Fruit fly (Drosophila melanogaster) whole organism, embryonic: Measurements from ENCODE around the gene rempA.
A peak's percentile ranks its signal among the peaks of the same experiment; 100 is the strongest.

ENCODE experiments used
- Abd-B ChIP-seq: fragments of 200-800 bp; sonication (Bioruptor generic); optimal IDR thresholded peaks from 2 replicates; lab custom pipeline; 2018; ENCODE audit warnings: missing biosample characterization, mild to moderate bottlenecking, missing genetic modification characterization, moderate library complexity
- CG10462 ChIP-seq: fragments of 200-800 bp; sonication (Bioruptor generic); optimal IDR thresholded peaks from 2 replicates; lab custom pipeline; 2016; ENCODE audit warnings: missing biosample characterization, missing genetic modification characterization
- CG10543 ChIP-seq: fragments of 200-800 bp; sonication (Bioruptor generic); optimal IDR thresholded peaks from 3 replicates; lab custom pipeline; 2017; ENCODE audit warnings: missing biosample characterization, mild to moderate bottlenecking, missing genetic modification characterization, moderate library complexity
- CG11695 ChIP-seq: fragments of 200-800 bp; sonication (Bioruptor generic); IDR thresholded peaks from 3 replicates; pipeline ENCODE4 v1.3.6; 2022; ENCODE audit warnings: missing biosample characterization, missing genetic modification characterization
- CG12299 ChIP-seq: fragments of 200-800 bp; sonication (Bioruptor generic); optimal IDR thresholded peaks from 2 replicates; lab custom pipeline; 2018; ENCODE audit warnings: missing biosample characterization, mild to moderate bottlenecking, missing genetic modification characterization
- CG12942 ChIP-seq: fragments of 200-800 bp; sonication (Bioruptor generic); optimal IDR thresholded peaks from 3 replicates; lab custom pipeline; 2016; ENCODE audit warnings: missing biosample characterization, missing genetic modification characterization
- CG16815 ChIP-seq: fragments of 200-800 bp; sonication (Bioruptor generic); optimal IDR thresholded peaks from 3 replicates; lab custom pipeline; 2017; ENCODE audit warnings: missing biosample characterization, mild to moderate bottlenecking, missing genetic modification characterization
- CG16863 ChIP-seq: fragments of 200-800 bp; sonication (Bioruptor generic); optimal IDR thresholded peaks from 3 replicates; lab custom pipeline; 2016; ENCODE audit warnings: missing biosample characterization, missing genetic modification characterization
- CG17328 ChIP-seq: fragments of 200-800 bp; sonication (Bioruptor generic); IDR thresholded peaks from 2 replicates; pipeline ENCODE4 v1.3.6; 2022; ENCODE audit warnings: missing biosample characterization, missing genetic modification characterization
- CG4328 ChIP-seq: fragments of 200-800 bp; sonication (Bioruptor generic); optimal IDR thresholded peaks from 3 replicates; lab custom pipeline; 2017; ENCODE audit warnings: missing biosample characterization, missing genetic modification reagents, missing genetic modification characterization
- CG4617 ChIP-seq: fragments of 200-800 bp; sonication (Bioruptor generic); optimal IDR thresholded peaks from 3 replicates; lab custom pipeline; 2016; ENCODE audit warnings: missing biosample characterization, missing genetic modification characterization, borderline replicate concordance
- CG4820 ChIP-seq: fragments of 200-800 bp; sonication (Bioruptor generic); optimal IDR thresholded peaks from 3 replicates; lab custom pipeline; 2016; ENCODE audit warnings: missing biosample characterization, missing genetic modification characterization
- CG7556 ChIP-seq: fragments of 200-800 bp; sonication (Bioruptor generic); optimal IDR thresholded peaks from 2 replicates; lab custom pipeline; 2017; ENCODE audit warnings: missing biosample characterization, mild to moderate bottlenecking, missing genetic modification characterization
- CG7963 ChIP-seq: fragments of 200-800 bp; sonication (Bioruptor generic); IDR thresholded peaks from 3 replicates; pipeline ENCODE4 v1.3.6; 2022; ENCODE audit warnings: missing biosample characterization, missing genetic modification characterization; ENCODE audit not compliant: partially characterized antibody
- CG8944 ChIP-seq: fragments of 200-800 bp; sonication (Bioruptor generic); optimal IDR thresholded peaks from 3 replicates; lab custom pipeline; 2016; ENCODE audit warnings: missing biosample characterization, missing genetic modification characterization
- Dad ChIP-seq: fragments of 200-800 bp; sonication (Bioruptor generic); optimal IDR thresholded peaks from 3 replicates; lab custom pipeline; 2016; ENCODE audit warnings: missing biosample characterization, missing genetic modification characterization
- Doc2 ChIP-seq: fragments of 200-800 bp; sonication (Bioruptor generic); IDR thresholded peaks from 2 replicates; pipeline ENCODE4 v1.3.6; 2022; ENCODE audit warnings: missing biosample characterization, missing genetic modification characterization
- Dref ChIP-seq: fragments of 200-800 bp; sonication (Bioruptor generic); IDR thresholded peaks from 2 replicates; pipeline ENCODE4 v1.3.6; 2022; ENCODE audit warnings: missing biosample characterization, missing genetic modification characterization
- Drgx ChIP-seq: fragments of 200-800 bp; sonication (Bioruptor generic); IDR thresholded peaks from 2 replicates; pipeline ENCODE4 v1.3.6; 2022; ENCODE audit warnings: missing biosample characterization, missing genetic modification characterization
- ERR ChIP-seq: fragments of 200-800 bp; sonication (Bioruptor generic); optimal IDR thresholded peaks from 2 replicates; lab custom pipeline; 2016; ENCODE audit warnings: missing biosample characterization, missing genetic modification characterization
- Eip74EF ChIP-seq, 2 experiments: fragments of 200-800 bp in 1 of 2; fragments of >200 bp in 1 of 2; sonication (Bioruptor generic) in 1 of 2; optimal IDR thresholded peaks; 2 replicates each; lab custom pipeline; 2017 to 2019; ENCODE audit warnings: missing biosample characterization in 2 of 2, missing genetic modification characterization in 2 of 2, mild to moderate bottlenecking in 1 of 2, moderate library complexity in 1 of 2
- HLH4C ChIP-seq: fragments of 200-800 bp; sonication (Bioruptor generic); IDR thresholded peaks from 3 replicates; pipeline ENCODE4 v1.3.6; 2022; ENCODE audit warnings: missing biosample characterization, missing genetic modification characterization; ENCODE audit not compliant: partially characterized antibody
- HmgZ ChIP-seq: fragments of 200-800 bp; sonication (Bioruptor generic); optimal IDR thresholded peaks from 2 replicates; lab custom pipeline; 2018; ENCODE audit warnings: missing biosample characterization, mild to moderate bottlenecking, missing genetic modification characterization
- Hr51 ChIP-seq, 2 experiments: fragments of 200-800 bp; sonication (Bioruptor generic); optimal IDR thresholded peaks; 2 replicates in 1 of 2; 3 replicates in 1 of 2; lab custom pipeline; 2016 to 2018; ENCODE audit warnings: missing biosample characterization in 2 of 2, missing genetic modification characterization in 2 of 2, mild to moderate bottlenecking in 1 of 2, moderate library complexity in 1 of 2
- MBD-R2 ChIP-seq: fragments of 200-800 bp; sonication (Bioruptor generic); IDR thresholded peaks from 2 replicates; pipeline ENCODE4 v1.3.6; 2022; ENCODE audit warnings: missing biosample characterization, missing genetic modification characterization
- Pdp1 ChIP-seq, 2 experiments: fragments of 200-800 bp; sonication (Bioruptor generic); optimal IDR thresholded peaks; 3 replicates each; lab custom pipeline; 2016; ENCODE audit warnings: missing biosample characterization in 2 of 2, missing genetic modification characterization in 2 of 2, mild to moderate bottlenecking in 1 of 2, moderate library complexity in 1 of 2
- Usf ChIP-seq: fragments of 200-800 bp; sonication (Bioruptor generic); optimal IDR thresholded peaks from 2 replicates; lab custom pipeline; 2017; ENCODE audit warnings: missing genotype, missing biosample characterization, missing genetic modification characterization
- abd-A ChIP-seq: fragments of 200-800 bp; sonication (Bioruptor generic); optimal IDR thresholded peaks from 3 replicates; lab custom pipeline; 2019; ENCODE audit warnings: missing biosample characterization, mild to moderate bottlenecking, missing genetic modification characterization, moderate library complexity
- ara ChIP-seq: fragments of 200-800 bp; sonication (Bioruptor generic); IDR thresholded peaks from 2 replicates; pipeline ENCODE4 v1.3.6; 2022; ENCODE audit warnings: missing biosample characterization, missing genetic modification characterization
- bigmax ChIP-seq: fragments of 200-800 bp; sonication (Bioruptor generic); optimal IDR thresholded peaks from 2 replicates; lab custom pipeline; 2018; ENCODE audit warnings: missing biosample characterization, mild to moderate bottlenecking, missing genetic modification characterization
- br ChIP-seq: fragments of >200 bp; optimal IDR thresholded peaks from 2 replicates; lab custom pipeline; 2017
- cg ChIP-seq: fragments of 200-800 bp; sonication (Bioruptor generic); optimal IDR thresholded peaks from 3 replicates; lab custom pipeline; 2019; ENCODE audit warnings: missing biosample characterization, mild to moderate bottlenecking, missing genetic modification characterization, moderate library complexity
- chinmo ChIP-seq: fragments of 200-800 bp; sonication (Bioruptor generic); IDR thresholded peaks from 4 replicates; pipeline ENCODE4 v1.3.6; 2022; ENCODE audit warnings: missing biosample characterization, missing genetic modification characterization; ENCODE audit not compliant: partially characterized antibody
- crc ChIP-seq: fragments of 200-800 bp; sonication (Bioruptor generic); optimal IDR thresholded peaks from 2 replicates; lab custom pipeline; 2016; ENCODE audit warnings: missing biosample characterization, missing genetic modification characterization
- cwo ChIP-seq: fragments of 200-800 bp; sonication (Bioruptor generic); optimal IDR thresholded peaks from 3 replicates; lab custom pipeline; 2017; ENCODE audit warnings: missing biosample characterization, missing genetic modification characterization, mild to moderate bottlenecking, moderate library complexity, missing genetic modification reagents
- dimm ChIP-seq: fragments of 200-800 bp; sonication (Bioruptor generic); IDR thresholded peaks from 2 replicates; pipeline ENCODE4 v1.3.6; 2022; ENCODE audit warnings: missing biosample characterization, missing genetic modification characterization
- emc ChIP-seq: fragments of 200-800 bp; sonication (Bioruptor generic); optimal IDR thresholded peaks from 2 replicates; lab custom pipeline; 2016; ENCODE audit warnings: missing biosample characterization, missing genetic modification characterization
- ems ChIP-seq: fragments of 200-800 bp; sonication (Bioruptor generic); optimal IDR thresholded peaks from 3 replicates; lab custom pipeline; 2016; ENCODE audit warnings: missing biosample characterization, missing genetic modification characterization
- gsb-n ChIP-seq: fragments of 200-800 bp; sonication (Bioruptor generic); optimal IDR thresholded peaks from 3 replicates; lab custom pipeline; 2018; ENCODE audit warnings: missing biosample characterization, mild to moderate bottlenecking, missing genetic modification characterization
- jing ChIP-seq: fragments of 200-800 bp; sonication (Bioruptor generic); optimal IDR thresholded peaks from 2 replicates; lab custom pipeline; 2018; ENCODE audit warnings: missing biosample characterization, mild to moderate bottlenecking, missing genetic modification characterization
- nau ChIP-seq: fragments of 200-800 bp; sonication (Bioruptor generic); optimal IDR thresholded peaks from 3 replicates; lab custom pipeline; 2017; ENCODE audit warnings: missing biosample characterization, mild to moderate bottlenecking, missing genetic modification characterization, missing genetic modification reagents
- rib ChIP-seq: fragments of 200-800 bp; sonication (Bioruptor generic); IDR thresholded peaks from 2 replicates; pipeline ENCODE4 v1.3.6; 2022; ENCODE audit warnings: missing biosample characterization, missing genetic modification characterization
- sima ChIP-seq: fragments of 200-800 bp; sonication (Bioruptor generic); optimal IDR thresholded peaks from 2 replicates; lab custom pipeline; 2016; ENCODE audit warnings: missing biosample characterization, missing genetic modification characterization
- sisA ChIP-seq: fragments of 200-800 bp; sonication (Bioruptor generic); IDR thresholded peaks from 2 replicates; pipeline ENCODE4 v1.3.6; 2022; ENCODE audit warnings: missing biosample characterization, missing genetic modification characterization
- sr ChIP-seq: fragments of 200-800 bp; sonication (Bioruptor generic); IDR thresholded peaks from 3 replicates; pipeline ENCODE4 v1.3.6; 2022; ENCODE audit warnings: missing biosample characterization, missing genetic modification characterization
- tio ChIP-seq: fragments of 200-800 bp; sonication (Bioruptor generic); optimal IDR thresholded peaks from 2 replicates; lab custom pipeline; 2017; ENCODE audit warnings: missing biosample characterization, missing genetic modification characterization, inconsistent platforms
- trem ChIP-seq: fragments of 200-800 bp; optimal IDR thresholded peaks from 3 replicates; lab custom pipeline; 2019; ENCODE audit warnings: missing biosample characterization, mild to moderate bottlenecking, missing genetic modification characterization, moderate library complexity
- unpg ChIP-seq: fragments of 200-800 bp; sonication (Bioruptor generic); optimal IDR thresholded peaks from 3 replicates; lab custom pipeline; 2018; ENCODE audit warnings: missing biosample characterization, mild to moderate bottlenecking, missing genetic modification characterization, moderate library complexity
- zen2 ChIP-seq: fragments of 200-800 bp; sonication (Bioruptor generic); IDR thresholded peaks from 3 replicates; pipeline ENCODE4 v1.3.6; 2022; ENCODE audit warnings: missing biosample characterization, missing genetic modification characterization; ENCODE audit not compliant: partially characterized antibody
- zfh2 ChIP-seq: fragments of 200-800 bp; sonication (Bioruptor generic); optimal IDR thresholded peaks from 2 replicates; lab custom pipeline; 2016; ENCODE audit warnings: missing biosample characterization, missing genetic modification characterization

rempA gene

DNA sequence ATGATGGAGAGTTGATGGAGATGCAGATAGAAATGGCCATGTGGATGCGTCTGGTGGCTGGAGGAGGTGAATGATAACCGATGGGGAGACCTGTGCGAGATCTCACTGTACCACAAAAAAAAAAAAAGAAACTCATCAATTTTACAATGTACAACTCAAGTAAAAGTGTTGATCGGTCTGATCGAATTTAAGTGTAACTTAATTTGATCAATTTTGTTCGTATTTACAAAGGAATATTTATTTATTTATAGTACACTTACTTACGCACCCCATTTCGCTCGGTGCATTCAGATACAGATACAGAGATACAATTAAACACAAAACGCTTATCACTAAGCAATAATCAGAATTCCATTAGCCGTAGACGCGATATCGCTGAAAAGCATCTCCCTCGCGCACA, 37.4 kb downstream of the rempA start (continued):
- TF ChIP-seq Pdp1 (GFP tag; optimal IDR thresholded peaks at IDR 0.05; lab: Kevin White, UChicago), result peak in 1 of 2 experiments; percentile 21
- peak; percentile 60 for TF ChIP-seq CG4820 (GFP tag; lab: Kevin White, UChicago)
- peak; percentile 32 for TF ChIP-seq crc (GFP tag; lab: Kevin White, UChicago)
- peak; percentile 61 for TF ChIP-seq CG17328 (GFP tag; lab: Robert Waterston, UW)
- TF ChIP-seq CG4617, result no peak
- TF ChIP-seq chinmo (GFP tag; lab: Robert Waterston, UW), result no peak
- TF ChIP-seq Usf, result peak; percentile 30
- no peak for TF ChIP-seq CG12942 (GFP tag; lab: Kevin White, UChicago)
- no peak for TF ChIP-seq CG4328
- no peak for TF ChIP-seq abd-A
- TF ChIP-seq dimm (GFP tag; lab: Robert Waterston, UW), result no peak
- TF ChIP-seq Abd-B, result peak; percentile 4
- no peak for TF ChIP-seq bigmax (GFP tag; lab: Kevin White, UChicago)
- peak; percentile 66 for TF ChIP-seq unpg
- TF ChIP-seq tio, result peak; percentile 35
- TF ChIP-seq sr (GFP tag; lab: Robert Waterston, UW), result 0 out of 3 replicates have a peak, but pooled peaks have one; percentile 8
- peak; percentile 29 for TF ChIP-seq jing (GFP tag; lab: Kevin White, UChicago)
- no peak for TF ChIP-seq rib (GFP tag; lab: Robert Waterston, UW)
- TF ChIP-seq CG10543 (GFP tag; lab: Kevin White, UChicago), result no peak
- TF ChIP-seq Eip74EF (GFP tag; optimal IDR thresholded peaks at IDR 0.05; lab: Kevin White, UChicago), result no peak
- TF ChIP-seq CG16863 (GFP tag; lab: Kevin White, UChicago), result peak; percentile 51
- TF ChIP-seq CG12299, result no peak
- no peak for TF ChIP-seq sima (GFP tag; lab: Kevin White, UChicago)
- TF ChIP-seq Drgx (GFP tag; lab: Robert Waterston, UW), result peak; percentile 34; the same call in 1 of the 2 replicates
- TF ChIP-seq ems (GFP tag; lab: Kevin White, UChicago), result peak; percentile 39
- peak; percentile 58 for TF ChIP-seq gsb-n
- TF ChIP-seq MBD-R2 (GFP tag; lab: Robert Waterston, UW), result no peak
- no peak for TF ChIP-seq zen2 (GFP tag; lab: Robert Waterston, UW)
- TF ChIP-seq emc (GFP tag; lab: Kevin White, UChicago), result no peak
- TF ChIP-seq Doc2 (GFP tag; lab: Robert Waterston, UW), result no peak
- no peak for TF ChIP-seq HmgZ (tag; lab: Kevin White, UChicago)
- peak; percentile 29 for TF ChIP-seq CG16815 (GFP tag; lab: Kevin White, UChicago)
- no peak for TF ChIP-seq ERR (GFP tag; lab: Kevin White, UChicago)
- no peak for TF ChIP-seq cwo
- peak; percentile 51; the same call in 1 of the 3 replicates for TF ChIP-seq CG11695
- TF ChIP-seq Dref, result no peak
- peak; percentile 5 for TF ChIP-seq CG10462 (GFP tag; lab: Kevin White, UChicago)
- TF ChIP-seq CG7963 (GFP tag; lab: Robert Waterston, UW), result no peak
- no peak for TF ChIP-seq HLH4C (GFP tag; lab: Robert Waterston, UW)
- TF ChIP-seq Hr51 (GFP tag; optimal IDR thresholded peaks at IDR 0.05; lab: Kevin White, UChicago), result peak in 1 of 2 experiments; percentile 39
- no peak for TF ChIP-seq nau (GFP tag; lab: Kevin White, UChicago)
- no peak for TF ChIP-seq cg (GFP tag; lab: Kevin White, UChicago)
- TF ChIP-seq Dad, result no peak
- TF ChIP-seq ara (GFP tag; lab: Robert Waterston, UW), result peak; percentile 65; the same call in 1 of the 2 replicates
- peak; percentile 4 for TF ChIP-seq CG8944 (GFP tag; lab: Kevin White, UChicago)
- TF ChIP-seq zfh2 (GFP tag; lab: Kevin White, UChicago), result no peak
- no peak for TF ChIP-seq br
- TF ChIP-seq CG7556 (GFP tag; lab: Kevin White, UChicago), result peak; percentile 27
- peak; percentile 20 for TF ChIP-seq trem (tag; lab: Kevin White, UChicago)
- TF ChIP-seq sisA (GFP tag; lab: Robert Waterston, UW), result peak; percentile 58
